Fruit fly (Drosophila melanogaster) whole organism, wandering third instar larva: ENCODE results near the gene CG10702.

Source experiments
- Abd-B ChIP-seq: fragments of >200 bp; optimal IDR thresholded peaks from 2 replicates; lab custom pipeline; 2017; ENCODE audit warnings: missing biosample characterization, missing genetic modification characterization
- CG32264 ChIP-seq: fragments of 200-800 bp; sonication (Bioruptor generic); optimal IDR thresholded peaks from 2 replicates; lab custom pipeline; 2016; ENCODE audit warnings: missing biosample characterization, missing genetic modification characterization
- CrebA ChIP-seq: fragments of 200-800 bp; sonication (Bioruptor generic); optimal IDR thresholded peaks from 2 replicates; lab custom pipeline; 2016; ENCODE audit warnings: missing biosample characterization, mild to moderate bottlenecking, missing genetic modification characterization, borderline replicate concordance
- Dfd ChIP-seq: fragments of >200 bp; optimal IDR thresholded peaks from 2 replicates; lab custom pipeline; 2017; ENCODE audit warnings: missing biosample characterization, missing genetic modification characterization
- Dif ChIP-seq: fragments of 200-275, 200-300 bp; sonication (Bioruptor generic); optimal IDR thresholded peaks from 2 replicates; lab custom pipeline; 2018; ENCODE audit warnings: missing biosample characterization, missing genetic modification characterization; ENCODE audit not compliant: partially characterized antibody
- GATAd ChIP-seq: sonication (Bioruptor generic); optimal IDR thresholded peaks from 2 replicates; lab custom pipeline; 2016; ENCODE audit warnings: missing biosample characterization, missing genetic modification characterization
- HLH106 ChIP-seq: fragments of 200-800 bp; optimal IDR thresholded peaks from 3 replicates; lab custom pipeline; 2019; ENCODE audit warnings: missing biosample characterization, mild to moderate bottlenecking, missing genetic modification characterization, moderate library complexity
- Hnf4 ChIP-seq: fragments of 200-800 bp; sonication (Bioruptor generic); optimal IDR thresholded peaks from 2 replicates; lab custom pipeline; 2016; ENCODE audit warnings: missing biosample characterization, mild to moderate bottlenecking, missing genetic modification characterization
- Hr78 ChIP-seq: fragments of >200 bp; optimal IDR thresholded peaks from 2 replicates; lab custom pipeline; 2017; ENCODE audit warnings: missing biosample characterization, missing genetic modification characterization
- Hr83 ChIP-seq: fragments of 200-300 bp; sonication (Bioruptor generic); optimal IDR thresholded peaks from 2 replicates; lab custom pipeline; 2016; ENCODE audit warnings: missing biosample characterization, mild to moderate bottlenecking, missing genetic modification characterization, moderate library complexity; ENCODE audit not compliant: poor library complexity, severe bottlenecking
- Jra ChIP-seq: sonication (Bioruptor generic); optimal IDR thresholded peaks from 2 replicates; lab custom pipeline; 2016; ENCODE audit warnings: missing biosample characterization, missing genetic modification characterization
- Mio ChIP-seq: sonication (Bioruptor generic); optimal IDR thresholded peaks from 2 replicates; lab custom pipeline; 2016; ENCODE audit warnings: missing biosample characterization, missing genetic modification characterization
- Myc ChIP-seq: fragments of >200 bp; optimal IDR thresholded peaks from 2 replicates; lab custom pipeline; 2017
- OdsH ChIP-seq: fragments of 200-800 bp; sonication (Bioruptor generic); optimal IDR thresholded peaks from 2 replicates; lab custom pipeline; 2016; ENCODE audit warnings: missing biosample characterization, mild to moderate bottlenecking, missing genetic modification characterization
- Rel ChIP-seq, 2 experiments: fragments of 200-800 bp; sonication (Bioruptor generic) in 1 of 2; optimal IDR thresholded peaks; 2 replicates in 1 of 2; 3 replicates in 1 of 2; lab custom pipeline; 2016 to 2019; ENCODE audit warnings: mild to moderate bottlenecking in 2 of 2, missing biosample characterization in 2 of 2, missing genetic modification characterization in 2 of 2, moderate library complexity in 1 of 2
- Sp1 ChIP-seq: fragments of 200-800 bp; sonication (Bioruptor generic); optimal IDR thresholded peaks from 3 replicates; lab custom pipeline; 2019; ENCODE audit warnings: missing biosample characterization, mild to moderate bottlenecking, missing genetic modification characterization, moderate library complexity
- Vsx2 ChIP-seq: fragments of 200-300, 225-300 bp; sonication (Bioruptor generic); optimal IDR thresholded peaks from 2 replicates; lab custom pipeline; 2018; ENCODE audit warnings: missing biosample characterization, missing genetic modification characterization; ENCODE audit not compliant: partially characterized antibody
- br ChIP-seq: fragments of 200-800 bp; sonication (Bioruptor generic); optimal IDR thresholded peaks from 2 replicates; lab custom pipeline; 2016; ENCODE audit warnings: missing biosample characterization, missing genetic modification characterization
- brk ChIP-seq: fragments of 200-800 bp; sonication (Bioruptor generic); optimal IDR thresholded peaks from 2 replicates; lab custom pipeline; 2016; ENCODE audit warnings: missing biosample characterization, mild to moderate bottlenecking, missing genetic modification characterization
- dl ChIP-seq, 2 experiments: fragments of 175-275, 200-275 bp in 1 of 2; fragments of 200-275 bp in 1 of 2; sonication (Bioruptor generic); optimal IDR thresholded peaks; lab custom pipeline; 2018; ENCODE audit warnings: mild to moderate bottlenecking in 2 of 2, missing biosample characterization in 2 of 2, missing genetic modification characterization in 2 of 2, moderate library complexity in 2 of 2; ENCODE audit not compliant: partially characterized antibody in 2 of 2, insufficient read depth in 1 of 2
- dmrt93B ChIP-seq: fragments of 200-800 bp; sonication (Bioruptor generic); optimal IDR thresholded peaks from 2 replicates; lab custom pipeline; 2018; ENCODE audit warnings: missing biosample characterization, mild to moderate bottlenecking, missing genetic modification characterization
- dsf ChIP-seq: sonication (Bioruptor generic); optimal IDR thresholded peaks from 2 replicates; lab custom pipeline; 2016; ENCODE audit warnings: missing biosample characterization, missing genetic modification characterization, borderline replicate concordance
- ey ChIP-seq: fragments of 200-800 bp; sonication (Bioruptor generic); optimal IDR thresholded peaks from 2 replicates; lab custom pipeline; 2016; ENCODE audit warnings: missing biosample characterization, missing genetic modification characterization
- foxo ChIP-seq, 2 experiments: fragments of 200-800 bp; sonication (Bioruptor generic); optimal IDR thresholded peaks; 2 replicates in 1 of 2; 3 replicates in 1 of 2; lab custom pipeline; 2016 to 2017; ENCODE audit warnings: missing biosample characterization in 2 of 2, missing genetic modification characterization in 2 of 2
- fru ChIP-seq: fragments of 200-800 bp; sonication (Bioruptor generic); optimal IDR thresholded peaks from 3 replicates; lab custom pipeline; 2016; ENCODE audit warnings: missing biosample characterization, mild to moderate bottlenecking, missing genetic modification characterization
- h ChIP-seq: fragments of 200-800 bp; sonication (Bioruptor generic); optimal IDR thresholded peaks from 3 replicates; lab custom pipeline; 2016; ENCODE audit warnings: missing biosample characterization, mild to moderate bottlenecking, missing genetic modification characterization
- lola ChIP-seq: fragments of >200 bp; optimal IDR thresholded peaks from 2 replicates; lab custom pipeline; 2017; ENCODE audit warnings: missing biosample characterization, missing genetic modification characterization
- pan ChIP-seq: fragments of >200 bp; optimal IDR thresholded peaks from 2 replicates; lab custom pipeline; 2017
- psq ChIP-seq: fragments of 200-800 bp; sonication (Bioruptor generic); optimal IDR thresholded peaks from 3 replicates; lab custom pipeline; 2017; ENCODE audit warnings: missing biosample characterization, mild to moderate bottlenecking, missing genetic modification characterization, moderate library complexity
- rgr ChIP-seq: fragments of 200-800 bp; sonication (Bioruptor generic); optimal IDR thresholded peaks from 3 replicates; lab custom pipeline; 2016; ENCODE audit warnings: missing biosample characterization, mild to moderate bottlenecking, missing genetic modification characterization
- sv ChIP-seq: fragments of 200-800 bp; sonication (Bioruptor generic); optimal IDR thresholded peaks from 3 replicates; lab custom pipeline; 2016; ENCODE audit warnings: missing biosample characterization, missing genetic modification characterization
- usp ChIP-seq: fragments of >200 bp; optimal IDR thresholded peaks from 2 replicates; lab custom pipeline; 2017; ENCODE audit warnings: missing biosample characterization, missing genetic modification characterization

CG10702 gene

dm6 chr2L:19019160-19019592 lies 50.5 kb downstream of the CG10702 start:
- peak in 1 of 2 experiments; percentile 6 for TF ChIP-seq foxo (GFP tag; optimal IDR thresholded peaks at IDR 0.05; lab: Kevin White, UChicago)
- no peak for TF ChIP-seq Hnf4 (GFP tag; lab: Kevin White, UChicago)
- TF ChIP-seq, all 38 proteins: peak for 1

dm6 chr2L:19018266-19018665 lies 51.4 kb downstream of the CG10702 start:
- no peak for TF ChIP-seq Rel (GFP tag; optimal IDR thresholded peaks at IDR 0.05; lab: Kevin White, UChicago)
- TF ChIP-seq Rel (tag; optimal IDR thresholded peaks at IDR 0.05; lab: Kevin White, UChicago): no peak
- TF ChIP-seq Sp1: no peak
- TF ChIP-seq Hr83 (GFP tag; lab: Kevin White, UChicago): no peak
- no peak for TF ChIP-seq fru (GFP tag; lab: Kevin White, UChicago)
- no peak for TF ChIP-seq OdsH
- no peak for TF ChIP-seq h
- TF ChIP-seq sv (GFP tag; lab: Kevin White, UChicago): no peak
- TF ChIP-seq lola (GFP tag; lab: Kevin White, UChicago): no peak
- no peak for TF ChIP-seq CrebA (GFP tag; lab: Kevin White, UChicago)
- no peak for TF ChIP-seq Hr78
- TF ChIP-seq usp: no peak
- no peak for TF ChIP-seq br (GFP tag; lab: Kevin White, UChicago)
- TF ChIP-seq HLH106 (tag; lab: Kevin White, UChicago): no peak
- no peak for TF ChIP-seq CG32264 (GFP tag; lab: Kevin White, UChicago)
- TF ChIP-seq Abd-B (GFP tag; lab: Kevin White, UChicago): no peak
- no peak for TF ChIP-seq rgr (GFP tag; lab: Kevin White, UChicago)
- TF ChIP-seq dl (GFP tag; optimal IDR thresholded peaks at IDR 0.05; lab: Kevin White, UChicago; ENCODE audit: insufficient read depth in 1 of 2, partially characterized antibody in 2 of 2): no peak
- TF ChIP-seq brk: no peak
- TF ChIP-seq foxo (GFP tag; optimal IDR thresholded peaks at IDR 0.05; lab: Kevin White, UChicago): no peak
- TF ChIP-seq, all 38 proteins: peak for 0

dm6 chr2L:19017060-19017459 lies 52.6 kb downstream of the CG10702 start:
- no peak for TF ChIP-seq sv (GFP tag; lab: Kevin White, UChicago)
- TF ChIP-seq lola (GFP tag; lab: Kevin White, UChicago): no peak
- TF ChIP-seq GATAd (GFP tag; lab: Kevin White, UChicago): no peak
- TF ChIP-seq HLH106 (tag; lab: Kevin White, UChicago): no peak
- TF ChIP-seq dsf: no peak
- TF ChIP-seq dl (GFP tag; optimal IDR thresholded peaks at IDR 0.05; lab: Kevin White, UChicago; ENCODE audit: insufficient read depth in 1 of 2, partially characterized antibody in 2 of 2): no peak
- TF ChIP-seq br (GFP tag; lab: Kevin White, UChicago): no peak
- TF ChIP-seq usp: no peak
- no peak for TF ChIP-seq Jra (GFP tag; lab: Kevin White, UChicago)
- no peak for TF ChIP-seq rgr (GFP tag; lab: Kevin White, UChicago)
- TF ChIP-seq Rel (GFP tag; optimal IDR thresholded peaks at IDR 0.05; lab: Kevin White, UChicago): no peak
- TF ChIP-seq Rel (tag; optimal IDR thresholded peaks at IDR 0.05; lab: Kevin White, UChicago): no peak
- TF ChIP-seq ey (GFP tag; lab: Kevin White, UChicago): no peak
- no peak for TF ChIP-seq Dfd (GFP tag; lab: Kevin White, UChicago)
- TF ChIP-seq psq (GFP tag; lab: Kevin White, UChicago): no peak
- no peak for TF ChIP-seq Dif
- no peak for TF ChIP-seq Abd-B (GFP tag; lab: Kevin White, UChicago)
- no peak for TF ChIP-seq Myc (lab: Kevin White, UChicago)
- no peak for TF ChIP-seq Vsx2
- no peak for TF ChIP-seq foxo (GFP tag; optimal IDR thresholded peaks at IDR 0.05; lab: Kevin White, UChicago)
- no peak for TF ChIP-seq dmrt93B

DNA sequence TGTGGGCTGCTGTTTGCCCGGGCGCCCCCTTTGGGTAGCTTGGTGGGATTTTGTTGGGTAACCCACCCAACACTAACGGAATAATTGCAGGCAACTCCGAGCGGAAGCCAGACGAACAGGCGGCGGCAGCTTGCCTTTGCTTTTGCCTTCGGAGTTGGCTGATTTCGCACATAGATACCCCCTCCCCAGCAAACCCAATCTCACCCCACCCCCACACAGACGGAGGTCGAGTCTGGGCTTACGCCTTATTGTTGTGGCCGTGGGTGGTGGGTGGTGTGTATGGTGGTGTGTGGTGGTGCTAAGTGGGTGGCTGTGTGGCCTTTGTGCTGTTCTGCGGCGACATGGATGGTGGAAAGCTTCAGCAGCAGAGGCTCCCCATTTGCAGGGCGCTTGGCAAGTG lies 54.0 kb downstream of the CG10702 start:
- TF ChIP-seq Myc (lab: Kevin White, UChicago) (no peak), dmrt93B (no peak), h (no peak), OdsH (no peak), Dif (no peak), Mio (no peak), Hnf4 (GFP tag; lab: Kevin White, UChicago) (no peak), usp (no peak), pan (lab: Kevin White, UChicago) (no peak), sv (GFP tag; lab: Kevin White, UChicago) (no peak), GATAd (GFP tag; lab: Kevin White, UChicago) (no peak), Abd-B (GFP tag; lab: Kevin White, UChicago) (no peak), CG32264 (GFP tag; lab: Kevin White, UChicago) (no peak), ey (GFP tag; lab: Kevin White, UChicago) (no peak)
- TF ChIP-seq, all 38 proteins: peak for 0
